Worm (Caenorhabditis elegans) whole organism, dauer: ENCODE measurements around the gene spig-3.

Source experiments
- unc-62 ChIP-seq: sonication (generic microtip); optimal IDR thresholded peaks from 2 replicates; lab custom pipeline; 2017; ENCODE audit warnings: missing biosample characterization, missing genetic modification reagents, missing genetic modification characterization

spig-3 gene

DNA sequence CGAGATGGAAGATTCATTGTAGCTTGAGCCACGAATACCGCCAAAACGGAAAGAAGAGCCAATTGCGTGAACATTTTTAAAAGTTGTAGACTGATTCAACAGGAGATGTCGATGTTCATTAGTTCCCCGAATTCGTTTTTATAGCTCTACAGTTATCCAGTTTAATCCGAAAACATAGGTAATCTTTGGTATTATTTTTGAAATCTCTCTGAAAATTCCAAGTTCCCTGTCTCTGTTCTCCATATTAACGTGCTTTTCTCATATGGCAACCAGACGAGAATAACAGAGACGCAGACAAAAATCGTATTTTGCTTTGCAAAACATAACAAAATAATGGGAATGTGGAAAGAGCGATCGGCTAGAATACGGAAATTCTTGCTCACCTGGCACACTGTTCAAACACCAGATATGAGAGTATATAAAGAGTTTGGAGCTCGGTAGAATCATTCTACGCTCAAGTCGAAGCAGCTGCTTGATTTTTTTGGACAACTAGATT lies at the start of gene spig-3, which contains the start of gene F14D7.12:
Gene spig-3 (minus strand): TSS at position 101 of the 496 bp plus-strand sequence.
Gene F14D7.12 (plus strand): TSS at position 446 of the 496 bp plus-strand sequence.
- TF ChIP-seq unc-62 = no peak

DNA sequence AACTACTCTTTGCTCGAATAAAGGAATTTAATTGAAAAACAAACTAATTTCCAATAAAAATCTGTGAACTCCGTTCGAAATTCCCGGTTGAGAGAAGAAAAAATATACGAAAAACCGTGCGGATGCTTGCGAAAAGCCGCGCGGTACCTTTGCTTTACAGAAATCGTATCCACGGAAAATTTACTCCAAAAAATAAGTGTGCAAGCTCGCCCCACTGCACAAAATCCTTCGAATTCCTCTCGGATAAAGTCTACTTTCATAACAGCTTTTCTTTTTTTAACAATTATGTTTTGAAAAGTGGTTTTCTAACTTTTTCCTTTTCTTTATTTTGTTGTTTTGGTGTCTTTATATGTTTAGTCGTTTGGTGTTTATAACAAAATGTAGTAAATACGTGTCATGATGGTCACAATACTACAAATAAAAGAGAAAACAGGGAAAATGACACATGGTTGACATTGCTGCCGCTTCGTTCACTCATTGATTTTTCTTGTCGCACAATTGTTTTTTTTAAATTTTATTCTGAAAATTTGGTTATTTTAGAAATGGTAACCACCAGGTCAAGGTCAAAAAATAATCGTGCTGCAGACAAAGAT lies 47.9 kb upstream of the spig-3 start, which contains the start of gene cept-2:
Gene cept-2 (plus strand): TSS at position 533 of the 593 bp plus-strand sequence.
- TF ChIP-seq unc-62 = no peak

DNA sequence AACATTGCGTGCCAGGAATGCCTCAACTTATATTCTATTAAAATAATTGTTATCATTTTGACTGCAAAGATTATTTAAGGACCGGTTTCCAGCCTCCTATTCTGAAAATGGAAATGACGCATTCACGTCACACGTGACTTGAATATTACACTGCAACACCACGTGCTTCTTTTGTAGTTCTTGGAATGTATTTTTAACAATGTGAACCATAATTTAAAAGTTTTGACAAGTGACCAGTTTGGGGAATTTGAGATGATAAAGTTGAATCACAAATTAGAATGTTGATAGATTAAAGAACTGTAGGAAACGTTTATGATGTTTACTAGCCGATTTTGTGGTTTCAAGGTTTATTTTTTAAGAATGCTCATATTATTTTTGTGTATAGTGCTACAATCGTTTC lies 42.2 kb upstream of the spig-3 start, which contains the start of gene F47B8.10:
Gene F47B8.10 (plus strand): TSS at position 301 of the 400 bp plus-strand sequence.
- TF ChIP-seq unc-62 = no peak

DNA sequence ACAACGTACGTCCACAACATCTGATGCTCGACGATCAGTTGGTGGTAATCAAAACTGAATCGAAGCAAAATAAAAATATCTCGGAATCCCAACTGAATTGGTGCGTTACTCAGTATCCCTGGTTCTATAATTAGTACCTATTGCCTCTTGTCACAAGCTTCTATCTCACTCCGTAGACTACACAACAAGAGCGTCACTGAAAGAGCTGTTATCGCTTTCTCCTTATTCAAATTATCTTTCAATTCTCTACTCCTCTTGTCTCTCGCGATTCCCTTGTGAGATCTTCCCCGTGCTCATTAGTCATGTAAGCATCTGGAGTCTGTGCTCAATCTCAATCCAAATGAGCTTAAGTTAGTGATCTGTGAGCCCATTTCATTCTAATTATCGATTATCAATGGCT lies 37.2 kb upstream of the spig-3 start, which contains the start of gene srm-6:
Gene srm-6 (plus strand): TSS at position 301 of the 400 bp plus-strand sequence.
- TF ChIP-seq unc-62 = no peak

DNA sequence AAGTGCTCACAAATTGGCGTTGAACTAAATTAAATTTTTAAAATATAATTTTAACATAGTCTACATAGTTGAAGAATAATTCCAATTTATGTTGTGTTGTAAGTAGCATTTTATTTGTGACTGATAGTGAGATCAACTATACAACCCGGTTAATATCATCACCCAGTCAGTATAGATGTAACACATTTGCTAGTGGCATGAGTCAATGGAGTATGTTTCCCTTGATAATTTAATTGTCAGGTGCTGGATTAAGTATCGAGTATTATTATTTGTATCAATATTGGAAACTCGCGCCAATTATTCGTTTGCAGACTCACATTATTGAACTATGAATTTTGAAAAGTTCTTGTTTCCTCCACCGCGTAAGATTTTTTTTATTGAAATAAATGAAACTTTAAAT lies 35.4 kb upstream of the spig-3 start, which contains the start of gene srm-5:
Gene srm-5 (plus strand): TSS at position 301 of the 400 bp plus-strand sequence.
- no peak for TF ChIP-seq unc-62

DNA sequence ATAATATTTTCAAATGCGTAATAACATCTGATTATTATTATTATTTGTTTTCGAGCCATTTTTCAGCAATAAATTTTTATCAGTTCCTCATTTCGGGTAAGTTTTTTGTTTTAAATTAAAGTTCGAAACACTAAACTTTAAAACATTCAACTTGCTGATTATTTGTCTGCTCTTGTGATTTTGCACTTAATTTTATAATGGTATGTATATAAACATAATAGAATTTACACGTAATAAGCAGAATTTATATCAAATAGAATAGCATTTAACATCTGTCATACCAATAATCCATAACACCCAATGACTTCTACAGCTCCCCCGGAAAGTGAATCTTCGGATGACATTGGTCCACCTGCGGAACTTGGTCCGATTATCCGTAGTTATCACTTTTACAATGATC lies 33.6 kb upstream of the spig-3 start, which contains the start of gene srm-4:
Gene srm-4 (plus strand): TSS at position 301 of the 400 bp plus-strand sequence.
- no peak for TF ChIP-seq unc-62

DNA sequence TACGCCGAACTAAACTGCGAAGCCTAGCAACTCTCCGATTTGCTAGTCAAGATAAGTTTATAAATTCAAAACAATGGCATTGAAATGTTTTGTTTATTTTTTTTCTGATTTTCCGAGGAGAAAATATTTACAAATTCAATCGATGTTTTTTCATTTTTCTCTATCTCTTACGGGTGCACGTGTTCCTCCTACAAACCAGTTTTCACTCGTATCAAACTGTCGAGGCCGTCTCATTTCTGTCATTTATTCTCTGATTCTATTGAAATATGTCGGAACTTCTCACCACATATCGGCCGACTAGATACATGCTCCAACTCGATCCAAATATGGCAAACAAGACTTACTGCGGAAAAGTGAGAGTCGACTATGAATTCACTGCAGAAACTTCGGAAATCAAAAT lies 32.0 kb upstream of the spig-3 start, which contains the start of gene F47B8.8:
Gene F47B8.8 (plus strand): TSS at position 257 of the 400 bp plus-strand sequence.
- TF ChIP-seq unc-62 = no peak

DNA sequence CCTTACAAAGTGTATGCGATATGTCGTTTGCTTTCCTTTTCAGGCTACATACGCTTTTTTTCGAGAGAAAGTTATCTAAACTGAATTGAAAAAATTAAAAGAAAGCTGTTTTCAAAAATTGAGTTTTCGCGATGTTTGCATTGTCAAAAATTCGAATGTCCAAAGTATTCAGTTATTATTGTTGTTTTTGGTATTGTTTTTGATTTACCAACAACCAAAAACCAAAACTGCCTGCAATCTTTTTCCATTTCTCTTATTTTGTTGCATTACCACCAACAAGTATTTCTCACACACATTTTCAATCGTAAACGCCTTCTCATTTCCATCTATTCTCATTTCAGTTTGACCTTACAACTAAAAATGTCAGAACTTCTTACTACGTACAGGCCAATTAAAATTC lies 29.3 kb upstream of the spig-3 start, which contains the start of gene pepm-1:
Gene pepm-1 (plus strand): TSS at position 301 of the 400 bp plus-strand sequence.
- no peak for TF ChIP-seq unc-62

DNA sequence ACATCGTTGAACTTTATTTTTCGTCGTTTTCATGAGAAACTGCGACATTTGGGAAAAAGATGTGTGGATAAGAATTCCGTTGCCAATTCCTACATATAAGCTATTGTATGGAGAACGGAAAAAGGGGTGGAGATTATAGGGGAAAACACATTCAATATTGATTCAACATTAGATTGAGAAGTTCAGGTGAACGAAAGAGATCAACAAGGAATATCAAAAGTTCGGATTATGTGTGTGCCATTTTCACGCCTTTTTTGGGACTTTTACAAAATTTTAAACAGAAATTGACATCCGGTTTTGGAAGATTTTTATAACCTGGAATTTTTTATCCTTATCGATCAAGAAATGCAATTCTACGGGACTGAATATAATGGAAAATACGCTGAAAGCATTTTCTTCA lies 28.3 kb upstream of the spig-3 start, which contains the start of gene F47B8.5:
Gene F47B8.5 (minus strand): TSS at position 101 of the 400 bp plus-strand sequence.
- no peak for TF ChIP-seq unc-62

DNA sequence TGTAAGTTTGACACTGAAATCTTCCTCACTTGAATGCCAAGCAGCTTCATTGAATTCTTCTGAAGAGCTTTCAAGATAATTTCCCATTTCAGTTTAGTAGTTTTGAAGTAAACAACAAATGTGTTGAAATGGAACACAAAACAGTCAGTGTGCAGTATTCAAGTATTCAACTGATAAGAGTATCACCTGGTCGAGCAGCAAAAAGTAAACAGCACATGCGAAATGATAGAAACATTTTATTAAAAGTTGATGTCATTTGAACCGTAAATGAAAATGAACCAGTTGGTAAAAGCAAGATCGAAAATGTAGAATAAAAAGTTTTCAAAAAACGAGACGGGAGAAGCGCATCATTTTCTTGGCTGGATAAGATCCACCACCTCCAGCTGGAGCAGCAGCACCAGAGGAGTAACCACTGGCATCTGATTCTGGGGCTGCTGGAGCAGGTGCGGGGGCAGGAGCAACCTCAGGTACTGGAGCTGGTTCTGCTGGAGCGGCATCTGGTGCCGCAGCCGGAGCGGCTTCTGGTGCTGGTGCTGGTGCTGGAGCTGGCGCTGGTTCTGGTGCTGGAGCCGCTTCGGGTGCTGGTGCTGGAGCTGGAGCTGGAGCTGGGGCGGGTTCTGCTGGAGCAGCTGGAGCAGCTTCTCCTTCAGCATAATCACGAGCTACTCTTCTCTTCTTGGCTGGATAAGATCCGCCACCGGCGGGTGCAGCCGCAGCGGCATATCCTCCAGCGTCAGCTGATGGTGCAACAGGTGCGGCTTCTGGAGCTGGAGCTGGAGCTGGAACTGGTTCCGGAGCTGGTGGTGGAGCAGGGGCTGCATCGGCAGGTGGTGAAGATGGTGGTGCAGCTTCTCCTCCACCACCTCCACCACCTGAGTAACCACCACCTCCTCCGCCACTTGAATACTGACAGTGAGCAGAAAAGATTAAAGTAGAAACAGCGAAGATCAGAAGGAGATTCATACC lies 25.3 kb upstream of the spig-3 start, which contains the start of the genes F47B8.4 and F47B8.18:
Gene F47B8.4 (minus strand): TSS at position 172 of the 966 bp plus-strand sequence.
Gene F47B8.18 (minus strand): TSS at position 963 of the 966 bp plus-strand sequence.
- TF ChIP-seq unc-62 = no peak

DNA sequence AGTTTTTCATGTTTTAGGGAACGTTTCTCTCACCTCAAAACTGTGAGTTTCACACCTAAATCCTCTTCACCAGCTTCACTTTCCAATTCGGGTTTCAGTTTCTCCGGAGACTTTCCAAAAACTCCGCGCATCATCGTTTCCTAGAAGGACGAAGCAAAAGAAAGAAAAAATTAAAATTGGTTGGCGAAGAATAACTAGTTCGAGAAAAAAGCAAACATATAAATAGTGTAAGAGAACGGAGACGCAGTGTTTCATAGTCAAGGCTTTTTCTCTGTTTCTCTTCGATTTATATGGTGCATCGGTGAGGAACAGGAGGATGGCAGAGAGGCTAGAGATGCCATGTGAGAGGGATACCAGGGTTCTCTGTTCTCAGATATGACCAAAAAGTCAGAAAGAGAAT lies 23.3 kb upstream of the spig-3 start, which contains the start of gene F47B8.3:
Gene F47B8.3 (minus strand): TSS at position 261 of the 400 bp plus-strand sequence.
- TF ChIP-seq unc-62 = no peak

DNA sequence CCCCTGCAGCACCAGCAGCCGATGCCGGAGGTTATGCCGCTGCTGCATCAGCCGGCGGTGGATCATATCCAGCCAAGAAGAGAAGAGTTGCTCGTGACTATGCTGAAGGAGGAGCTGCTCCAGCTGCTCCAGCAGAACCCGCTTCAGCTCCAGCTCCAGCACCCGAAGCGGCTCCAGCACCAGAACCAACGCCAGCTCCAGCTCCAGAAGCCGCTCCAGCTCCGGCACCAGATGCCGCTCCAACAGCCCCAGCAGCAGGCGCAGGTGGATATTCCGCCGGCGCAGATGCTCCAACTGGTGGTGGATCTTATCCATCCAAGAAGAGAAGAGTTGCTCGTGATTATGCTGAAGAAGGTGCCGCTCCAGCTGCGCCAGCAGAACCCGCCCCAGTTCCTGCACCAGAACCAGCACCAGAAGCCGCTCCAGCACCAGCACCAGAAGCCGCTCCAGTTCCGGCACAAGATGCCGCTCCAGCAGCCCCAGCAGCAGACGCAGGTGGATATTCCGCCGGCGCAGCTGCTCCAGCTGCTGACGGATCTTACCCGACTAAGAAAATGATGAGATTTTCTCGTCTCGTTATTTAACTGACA lies 21.4 kb upstream of the spig-3 start:
- TF ChIP-seq unc-62 = no peak

DNA sequence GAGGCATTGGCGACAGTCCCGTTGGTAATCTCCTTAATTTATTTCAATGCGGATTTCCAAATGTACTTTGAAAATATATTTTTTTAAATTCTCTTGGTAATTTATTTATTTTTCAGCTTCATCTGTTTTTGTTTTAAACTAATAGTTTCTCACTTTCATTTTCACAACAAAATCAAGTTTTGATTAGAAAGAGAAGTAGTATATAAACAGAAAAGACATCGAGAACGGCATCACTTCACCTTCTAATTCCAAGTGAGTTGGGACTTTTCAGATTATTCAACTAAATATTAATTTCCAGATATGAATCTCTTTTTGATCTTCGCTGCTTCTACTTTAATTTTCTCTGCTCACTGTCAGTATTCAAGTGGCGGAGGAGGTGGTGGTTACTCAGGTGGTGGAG lies 20.8 kb upstream of the spig-3 start, which contains the start of gene F47B8.14:
Gene F47B8.14 (plus strand): TSS at position 301 of the 400 bp plus-strand sequence.
- TF ChIP-seq unc-62 = no peak

DNA sequence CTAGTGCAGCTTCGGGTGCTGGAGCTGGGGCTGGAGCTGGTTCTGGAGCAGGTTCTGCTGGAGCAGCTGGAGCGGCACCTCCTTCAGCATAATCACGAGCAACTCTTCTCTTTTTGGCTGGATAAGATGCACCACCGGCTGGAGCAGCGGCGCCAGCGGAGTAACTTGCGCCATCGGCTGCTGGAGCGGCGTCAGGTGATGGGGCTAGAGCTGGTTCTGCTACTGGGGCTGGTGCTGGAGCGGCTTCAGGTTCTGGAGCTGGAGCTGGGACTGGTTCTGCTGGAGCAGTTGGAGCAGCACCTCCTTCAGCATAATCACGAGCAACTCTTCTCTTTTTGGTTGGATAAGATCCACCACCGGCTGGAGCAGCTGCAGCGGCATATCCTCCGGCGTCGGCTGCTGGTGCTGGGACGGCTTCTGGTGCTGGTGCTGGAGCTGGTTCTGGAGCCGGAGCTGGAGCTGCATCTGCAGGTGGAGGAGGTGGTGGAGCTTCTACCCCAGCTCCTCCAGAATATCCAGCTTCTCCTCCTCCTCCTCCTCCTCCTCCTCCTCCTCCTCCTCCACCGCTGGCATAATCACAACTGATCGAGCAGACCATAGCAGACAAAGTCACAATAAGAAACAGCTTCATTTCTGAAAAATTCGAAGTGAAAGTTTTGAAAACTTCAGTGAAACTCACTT lies 19.8 kb upstream of the spig-3 start, which contains the start of gene F47B8.13:
Gene F47B8.13 (minus strand): TSS at position 631 of the 681 bp plus-strand sequence.
- no peak for TF ChIP-seq unc-62

DNA sequence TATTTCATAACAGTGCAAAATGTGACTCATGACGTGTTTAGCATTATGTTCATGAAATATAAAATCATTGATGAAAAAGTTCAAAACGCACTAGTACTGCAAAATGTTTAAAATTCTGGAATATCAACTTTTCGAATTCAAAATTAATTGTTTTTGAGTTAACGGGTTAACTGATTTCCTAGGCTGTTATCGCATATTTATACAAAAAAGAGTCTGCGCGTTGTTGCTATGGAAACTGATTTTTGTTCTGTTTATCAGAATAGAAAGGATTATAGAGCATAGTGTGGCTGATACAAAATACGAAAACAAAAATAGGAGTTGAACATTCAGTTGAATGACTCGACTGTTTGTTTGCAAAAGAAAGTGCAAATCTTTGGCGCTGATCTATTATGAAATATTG lies 18.2 kb upstream of the spig-3 start:
- TF ChIP-seq unc-62 = no peak
